Worm (Caenorhabditis elegans) whole organism, young adult: ENCODE results near the gene F25B5.3.

ENCODE experiments used
- B0035.1 ChIP-seq: sonication (generic microtip); optimal IDR thresholded peaks from 2 replicates; lab custom pipeline; 2016; ENCODE audit warnings: missing genetic modification characterization, mild to moderate bottlenecking, missing compliant biosample characterization, missing genotype, missing genetic modification reagents
- F22D6.2 ChIP-seq: sonication (generic microtip); optimal IDR thresholded peaks from 2 replicates; lab custom pipeline; 2016; ENCODE audit warnings: mild to moderate bottlenecking, missing genetic modification characterization, missing compliant biosample characterization
- F37B4.10 ChIP-seq: fragments of 200-800 bp; sonication (Bioruptor generic); IDR thresholded peaks from 2 replicates; pipeline ENCODE4 v1.3.6; 2022; ENCODE audit warnings: missing genetic modification characterization, missing compliant biosample characterization
- F39B2.1 ChIP-seq: fragments of 200-800 bp; sonication (Bioruptor generic); IDR thresholded peaks from 2 replicates; pipeline ENCODE4 v1.3.6; 2022; ENCODE audit warnings: missing genetic modification reagents, missing genetic modification characterization, missing compliant biosample characterization
- F52B5.7 ChIP-seq: sonication (generic microtip); optimal IDR thresholded peaks from 2 replicates; lab custom pipeline; 2016; ENCODE audit warnings: mild to moderate bottlenecking, missing genetic modification characterization, missing compliant biosample characterization
- K12H6.12 ChIP-seq: fragments of 200-800 bp; sonication (Bioruptor generic); optimal IDR thresholded peaks from 2 replicates; lab custom pipeline; 2018; ENCODE audit warnings: mild to moderate bottlenecking, missing genetic modification characterization, missing compliant biosample characterization
- T26A5.8 ChIP-seq: sonication (generic microtip); optimal IDR thresholded peaks from 2 replicates; lab custom pipeline; 2016; ENCODE audit warnings: missing genetic modification characterization, missing compliant biosample characterization
- Y53G8AR.9 ChIP-seq: fragments of 200-800 bp; sonication (Bioruptor generic); conservative IDR thresholded peaks from 2 replicates; pipeline ENCODE4 v1.3.6; 2022; ENCODE audit warnings: missing genetic modification reagents, missing genetic modification characterization, missing compliant biosample characterization
- Y79H2A.3 ChIP-seq: fragments of 200-800 bp; sonication (Bioruptor generic); conservative IDR thresholded peaks from 2 replicates; pipeline ENCODE4 v1.3.6; 2022; ENCODE audit warnings: missing genetic modification reagents, missing genetic modification characterization, missing compliant biosample characterization
- ZK185.1 ChIP-seq: sonication (generic microtip); optimal IDR thresholded peaks from 2 replicates; lab custom pipeline; 2016; ENCODE audit warnings: mild to moderate bottlenecking, missing genetic modification characterization, missing compliant biosample characterization; ENCODE audit not compliant: poor library complexity, severe bottlenecking
- ama-1 ChIP-seq, 3 experiments: fragments of 150-350 bp in 1 of 3; sonication (generic microtip) in 2 of 3; optimal IDR thresholded peaks; 2 replicates each; lab custom pipeline; 2014 to 2018; ENCODE audit warnings: missing biosample characterization in 2 of 3, missing genetic modification characterization in 2 of 3, missing genetic modification reagents in 2 of 3
- aptf-2 ChIP-seq: fragments of 200-800 bp; sonication (Bioruptor generic); conservative IDR thresholded peaks from 2 replicates; pipeline ENCODE4 v1.3.6; 2022; ENCODE audit warnings: missing genetic modification reagents, missing genetic modification characterization, missing compliant biosample characterization
- attf-3 ChIP-seq: fragments of 200-800 bp; sonication (Bioruptor generic); conservative IDR thresholded peaks from 2 replicates; pipeline ENCODE4 v1.3.6; 2022; ENCODE audit warnings: missing genetic modification reagents, missing genetic modification characterization, missing compliant biosample characterization
- attf-6 ChIP-seq: fragments of 200-800 bp; sonication (Bioruptor generic); IDR thresholded peaks from 2 replicates; pipeline ENCODE4 v1.3.6; 2022; ENCODE audit warnings: missing genetic modification reagents, missing genetic modification characterization, missing compliant biosample characterization
- ccch-3 ChIP-seq: fragments of 200-800 bp; sonication (Bioruptor generic); optimal IDR thresholded peaks from 2 replicates; lab custom pipeline; 2018; ENCODE audit warnings: mild to moderate bottlenecking, missing genetic modification characterization, missing compliant biosample characterization
- cebp-1 ChIP-seq, 2 experiments: fragments of 200-800 bp in 1 of 2; sonication (Bioruptor generic) in 1 of 2; sonication (generic microtip) in 1 of 2; IDR thresholded peaks in 1 of 2; optimal IDR thresholded peaks in 1 of 2; 2 replicates each; pipeline versions ENCODE4 v1.3.6 to Lab custom; 2017 to 2022; ENCODE audit warnings: missing compliant biosample characterization in 2 of 2, missing genetic modification characterization in 2 of 2, mild to moderate bottlenecking in 1 of 2, missing genetic modification reagents in 1 of 2, moderate library complexity in 1 of 2
- ceh-100 ChIP-seq: fragments of 200-800 bp; sonication (Bioruptor generic); IDR thresholded peaks from 2 replicates; pipeline ENCODE4 v1.3.6; 2022; ENCODE audit warnings: missing genetic modification reagents, missing genetic modification characterization, missing compliant biosample characterization
- die-1 ChIP-seq: sonication (generic microtip); optimal IDR thresholded peaks from 2 replicates; lab custom pipeline; 2016; ENCODE audit warnings: missing genotype, mild to moderate bottlenecking, missing genetic modification characterization, missing compliant biosample characterization
- dox-1 ChIP-seq: fragments of 200-800 bp; sonication (Bioruptor generic); IDR thresholded peaks from 2 replicates; pipeline ENCODE4 v1.3.6; 2022; ENCODE audit warnings: missing genetic modification reagents, missing genetic modification characterization, missing compliant biosample characterization
- ekl-4 ChIP-seq: fragments of 200-800 bp; sonication (Bioruptor generic); IDR thresholded peaks from 2 replicates; pipeline ENCODE4 v1.3.6; 2022; ENCODE audit warnings: missing genetic modification reagents, missing genetic modification characterization, missing compliant biosample characterization
- gei-17 ChIP-seq: fragments of 200-800 bp; sonication (Bioruptor generic); optimal IDR thresholded peaks from 2 replicates; lab custom pipeline; 2018; ENCODE audit warnings: mild to moderate bottlenecking, missing genetic modification characterization, missing compliant biosample characterization
- hmg-1.2 ChIP-seq: fragments of 200-800 bp; sonication (Bioruptor generic); IDR thresholded peaks from 2 replicates; pipeline ENCODE4 v1.3.6; 2022; ENCODE audit warnings: missing genetic modification reagents, missing genetic modification characterization, missing compliant biosample characterization
- hrde-1 ChIP-seq: sonication (generic microtip); optimal IDR thresholded peaks from 2 replicates; lab custom pipeline; 2016; ENCODE audit warnings: missing genetic modification characterization, mild to moderate bottlenecking, missing compliant biosample characterization, moderate library complexity, missing genotype, missing genetic modification reagents, borderline replicate concordance
- hsf-1 ChIP-seq: fragments of 200-800 bp; sonication (Bioruptor generic); IDR thresholded peaks from 2 replicates; pipeline ENCODE4 v1.3.6; 2022; ENCODE audit warnings: missing genetic modification reagents, missing genetic modification characterization, missing compliant biosample characterization
- lag-1 ChIP-seq: fragments of 200-800 bp; sonication (Bioruptor generic); IDR thresholded peaks from 2 replicates; pipeline ENCODE4 v1.3.6; 2022; ENCODE audit warnings: missing genetic modification reagents, missing genetic modification characterization, missing compliant biosample characterization
- let-607 ChIP-seq, 2 experiments: fragments of 200-800 bp in 1 of 2; sonication (Bioruptor generic) in 1 of 2; sonication (generic microtip) in 1 of 2; optimal IDR thresholded peaks; 2 replicates each; lab custom pipeline; 2016 to 2018; ENCODE audit warnings: mild to moderate bottlenecking in 2 of 2, missing compliant biosample characterization in 2 of 2, missing genetic modification characterization in 2 of 2, moderate library complexity in 2 of 2, missing genotype in 1 of 2
- lin-26 ChIP-seq: fragments of 200-800 bp; sonication (Bioruptor generic); IDR thresholded peaks from 2 replicates; pipeline ENCODE4 v1.3.6; 2022; ENCODE audit warnings: missing genetic modification reagents, missing genetic modification characterization, missing compliant biosample characterization
- lin-40 ChIP-seq: sonication (generic microtip); optimal IDR thresholded peaks from 2 replicates; lab custom pipeline; 2016; ENCODE audit warnings: missing genetic modification characterization, mild to moderate bottlenecking, missing compliant biosample characterization, missing genotype, missing genetic modification reagents
- lir-1 ChIP-seq: fragments of 200-800 bp; sonication (Bioruptor generic); conservative IDR thresholded peaks from 2 replicates; pipeline ENCODE4 v1.3.6; 2022; ENCODE audit warnings: missing genetic modification reagents, missing genetic modification characterization, missing compliant biosample characterization
- madf-8 ChIP-seq: fragments of 200-800 bp; sonication (Bioruptor generic); conservative IDR thresholded peaks from 2 replicates; pipeline ENCODE4 v1.3.6; 2022; ENCODE audit warnings: missing genetic modification reagents, missing genetic modification characterization, missing compliant biosample characterization
- mcd-1 ChIP-seq: fragments of 200-800 bp; sonication (Bioruptor generic); IDR thresholded peaks from 2 replicates; pipeline ENCODE4 v1.3.6; 2022; ENCODE audit warnings: missing genetic modification reagents, missing genetic modification characterization, missing compliant biosample characterization
- mel-28 ChIP-seq: sonication (generic microtip); optimal IDR thresholded peaks from 2 replicates; lab custom pipeline; 2016; ENCODE audit warnings: borderline replicate concordance, mild to moderate bottlenecking, missing genetic modification characterization, missing compliant biosample characterization
- nhr-80 ChIP-seq: sonication (generic microtip); optimal IDR thresholded peaks from 2 replicates; lab custom pipeline; 2016; ENCODE audit warnings: missing genetic modification characterization, missing compliant biosample characterization
- nhr-90 ChIP-seq: sonication (generic microtip); optimal IDR thresholded peaks from 2 replicates; lab custom pipeline; 2016; ENCODE audit warnings: missing genotype, mild to moderate bottlenecking, missing genetic modification characterization, missing compliant biosample characterization
- pbrm-1 ChIP-seq: fragments of 200-800 bp; sonication (Bioruptor generic); IDR thresholded peaks from 2 replicates; pipeline ENCODE4 v1.3.6; 2022; ENCODE audit warnings: missing genetic modification reagents, missing genetic modification characterization, missing compliant biosample characterization
- rec-8 ChIP-seq, 2 experiments: sonication (generic microtip); optimal IDR thresholded peaks; 2 replicates each; lab custom pipeline; 2016; ENCODE audit warnings: mild to moderate bottlenecking in 2 of 2, missing genetic modification characterization in 2 of 2, missing genetic modification reagents in 2 of 2, missing genotype in 2 of 2, missing biosample characterization in 1 of 2, missing compliant biosample characterization in 1 of 2, moderate library complexity in 1 of 2
- repo-1 ChIP-seq: sonication (generic microtip); optimal IDR thresholded peaks from 2 replicates; lab custom pipeline; 2017; ENCODE audit warnings: mild to moderate bottlenecking, missing genetic modification characterization, missing compliant biosample characterization
- rpc-1 ChIP-seq, 2 experiments: fragments of 150-350 bp in 1 of 2; sonication (generic microtip) in 1 of 2; optimal IDR thresholded peaks; 2 replicates each; lab custom pipeline; 2014 to 2018; ENCODE audit warnings: missing biosample characterization in 1 of 2, missing genetic modification characterization in 1 of 2, missing genetic modification reagents in 1 of 2, missing genotype in 1 of 2
- sdz-38 ChIP-seq: sonication (generic microtip); optimal IDR thresholded peaks from 2 replicates; lab custom pipeline; 2016; ENCODE audit warnings: missing genotype, missing genetic modification characterization, missing compliant biosample characterization
- snpc-1.3 ChIP-seq: sonication (generic microtip); optimal IDR thresholded peaks from 2 replicates; lab custom pipeline; 2017; ENCODE audit warnings: missing genetic modification characterization, mild to moderate bottlenecking, missing compliant biosample characterization, antibody characterized with exemption, moderate library complexity, missing genotype, missing genetic modification reagents; ENCODE audit not compliant: insufficient read depth
- somi-1 ChIP-seq: fragments of 200-800 bp; sonication (Bioruptor generic); optimal IDR thresholded peaks from 2 replicates; lab custom pipeline; 2018; ENCODE audit warnings: mild to moderate bottlenecking, missing genetic modification characterization, missing compliant biosample characterization
- tlf-1 ChIP-seq: fragments of 200-800 bp; sonication (Bioruptor generic); optimal IDR thresholded peaks from 2 replicates; lab custom pipeline; 2018; ENCODE audit warnings: mild to moderate bottlenecking, missing genetic modification characterization, missing compliant biosample characterization
- zfh-2 ChIP-seq: fragments of 200-800 bp; sonication (Bioruptor generic); conservative IDR thresholded peaks from 2 replicates; pipeline ENCODE4 v1.3.6; 2022; ENCODE audit warnings: missing genetic modification reagents, missing genetic modification characterization, missing compliant biosample characterization

F25B5.3 gene

ce11 chrIII:5915926-5916325, 32.8 kb upstream of the F25B5.3 start:
- TF ChIP-seq F22D6.2 (tag; lab: Kevin White, UChicago) (no peak), gei-17 (GFP tag; lab: Kevin White, UChicago) (no peak), lag-1 (GFP tag; lab: Robert Waterston, UW) (no peak), F52B5.7 (tag; lab: Kevin White, UChicago) (no peak), Y79H2A.3 (no peak), ZK185.1 (tag; lab: Kevin White, UChicago) (peak; percentile 2), lin-40 (no peak), zfh-2 (GFP tag; lab: Robert Waterston, UW) (no peak), dox-1 (GFP tag; lab: Robert Waterston, UW) (peak; percentile 55), hmg-1.2 (0 out of 2 replicates have a peak, but pooled peaks have one; percentile 6), nhr-80 (peak; percentile 88)
- TF ChIP-seq, all 124 proteins: peak for 4

ce11 chrIII:5917365-5917958, 31.2 kb upstream of the F25B5.3 start:
- TF ChIP-seq aptf-2 (no peak), ekl-4 (GFP tag; lab: Robert Waterston, UW) (no peak), die-1 (tag; lab: Kevin White, UChicago) (no peak), rpc-1 (optimal IDR thresholded peaks at IDR 0.05; lab: Kevin White, UChicago) (no peak), rpc-1 (tag; optimal IDR thresholded peaks at IDR 0.05; lab: Kevin White, UChicago) (no peak), K12H6.12 (no peak), cebp-1 (GFP tag; IDR thresholded peaks at IDR 0.05; lab: Robert Waterston, UW) (peak; percentile 87), cebp-1 (tag; optimal IDR thresholded peaks at IDR 0.05; lab: Kevin White, UChicago) (peak; percentile 86), sdz-38 (tag; lab: Kevin White, UChicago) (no peak), snpc-1.3 (tag; lab: Kevin White, UChicago) (no peak), let-607 (tag; optimal IDR thresholded peaks at IDR 0.05; lab: Kevin White, UChicago) (no peak), lin-26 (GFP tag; lab: Robert Waterston, UW) (no peak), attf-6 (GFP tag; lab: Robert Waterston, UW) (no peak), somi-1 (GFP tag; lab: Kevin White, UChicago) (no peak), attf-3 (GFP tag; lab: Robert Waterston, UW) (no peak), tlf-1 (GFP tag; lab: Kevin White, UChicago) (peak; percentile 44), repo-1 (tag; lab: Kevin White, UChicago) (peak; percentile 53), pbrm-1 (GFP tag; lab: Robert Waterston, UW) (no peak), hrde-1 (tag; lab: Kevin White, UChicago) (no peak), mcd-1 (GFP tag; lab: Robert Waterston, UW) (no peak), rec-8 (tag; optimal IDR thresholded peaks at IDR 0.05; lab: Kevin White, UChicago) (no peak), ccch-3 (GFP tag; lab: Kevin White, UChicago) (no peak), ama-1 (optimal IDR thresholded peaks at IDR 0.05; lab: Kevin White, UChicago) (no peak), ama-1 (GFP tag; optimal IDR thresholded peaks at IDR 0.05; lab: Kevin White, UChicago) (no peak), hsf-1 (GFP tag; lab: Robert Waterston, UW) (no peak), lag-1 (GFP tag; lab: Robert Waterston, UW) (no peak), T26A5.8 (tag; lab: Kevin White, UChicago) (no peak), zfh-2 (GFP tag; lab: Robert Waterston, UW) (no peak), F37B4.10 (GFP tag; lab: Robert Waterston, UW) (no peak), madf-8 (no peak), mel-28 (tag; lab: Kevin White, UChicago) (no peak), F52B5.7 (tag; lab: Kevin White, UChicago) (no peak), lin-40 (no peak), hmg-1.2 (peak; percentile 19; the same call in 1 of the 2 replicates), ceh-100 (no peak), Y53G8AR.9 (GFP tag; lab: Robert Waterston, UW) (no peak), F22D6.2 (tag; lab: Kevin White, UChicago) (no peak), F39B2.1 (GFP tag; lab: Robert Waterston, UW) (no peak), nhr-90 (tag; lab: Kevin White, UChicago) (no peak), dox-1 (GFP tag; lab: Robert Waterston, UW) (no peak), B0035.1 (tag; lab: Kevin White, UChicago) (no peak), lir-1 (GFP tag; lab: Robert Waterston, UW) (no peak)
